Fruit fly (Drosophila melanogaster) whole organism, embryonic: Measurements from ENCODE around the gene CG13893.

Source experiments
- B-H2 ChIP-seq: fragments of 200-800 bp; sonication (Bioruptor generic); optimal IDR thresholded peaks from 2 replicates; lab custom pipeline; 2018; ENCODE audit warnings: missing biosample characterization, mild to moderate bottlenecking, missing genetic modification characterization
- BEAF-32 ChIP-seq: fragments of 200-800 bp; sonication (Bioruptor generic); optimal IDR thresholded peaks from 3 replicates; lab custom pipeline; 2017; ENCODE audit warnings: missing biosample characterization, missing genetic modification characterization, mild to moderate bottlenecking, moderate library complexity, missing genetic modification reagents
- Bgb ChIP-seq: fragments of 200-800 bp; sonication (Bioruptor generic); IDR thresholded peaks from 2 replicates; pipeline ENCODE4 v1.3.6; 2022; ENCODE audit warnings: missing biosample characterization, missing genetic modification characterization; ENCODE audit not compliant: partially characterized antibody
- BtbVII ChIP-seq: fragments of 200-800 bp; sonication (Bioruptor generic); optimal IDR thresholded peaks from 3 replicates; lab custom pipeline; 2017; ENCODE audit warnings: missing biosample characterization, mild to moderate bottlenecking, missing genetic modification characterization
- CG13424 ChIP-seq: fragments of 200-800 bp; sonication (Bioruptor generic); optimal IDR thresholded peaks from 2 replicates; lab custom pipeline; 2019; ENCODE audit warnings: missing biosample characterization, mild to moderate bottlenecking, missing genetic modification characterization, moderate library complexity
- CG13775 ChIP-seq: fragments of 200-800 bp; sonication (Bioruptor generic); optimal IDR thresholded peaks from 3 replicates; lab custom pipeline; 2017; ENCODE audit warnings: missing biosample characterization, mild to moderate bottlenecking, missing genetic modification characterization
- CG13894 ChIP-seq: fragments of 200-800 bp; sonication (Bioruptor generic); optimal IDR thresholded peaks from 3 replicates; lab custom pipeline; 2018; ENCODE audit warnings: missing biosample characterization, mild to moderate bottlenecking, missing genetic modification characterization, moderate library complexity
- CG14965 ChIP-seq: fragments of 200-800 bp; sonication (Bioruptor generic); optimal IDR thresholded peaks from 2 replicates; lab custom pipeline; 2016; ENCODE audit warnings: missing biosample characterization, missing genetic modification characterization, borderline replicate concordance
- CG15479 ChIP-seq: fragments of 200-800 bp; sonication (Bioruptor generic); optimal IDR thresholded peaks from 3 replicates; lab custom pipeline; 2019; ENCODE audit warnings: missing biosample characterization, mild to moderate bottlenecking, missing genetic modification characterization, moderate library complexity
- CG15514 ChIP-seq: fragments of 200-800 bp; sonication (Bioruptor generic); optimal IDR thresholded peaks from 3 replicates; lab custom pipeline; 2017; ENCODE audit warnings: missing biosample characterization, missing genetic modification characterization, mild to moderate bottlenecking, moderate library complexity, missing genetic modification reagents
- CG16779 ChIP-seq: fragments of 200-800 bp; sonication (Bioruptor generic); IDR thresholded peaks from 2 replicates; pipeline ENCODE4 v1.3.6; 2022; ENCODE audit warnings: missing biosample characterization, missing genetic modification characterization
- CG17912 ChIP-seq: fragments of 200-800 bp; sonication (Bioruptor generic); optimal IDR thresholded peaks from 2 replicates; lab custom pipeline; 2018; ENCODE audit warnings: missing biosample characterization, mild to moderate bottlenecking, missing genetic modification characterization
- CG1792 ChIP-seq: fragments of 200-800 bp; sonication (Bioruptor generic); optimal IDR thresholded peaks from 2 replicates; lab custom pipeline; 2016; ENCODE audit warnings: missing biosample characterization, missing genetic modification characterization
- CG18262 ChIP-seq: fragments of 200-800 bp; optimal IDR thresholded peaks from 3 replicates; lab custom pipeline; 2019; ENCODE audit warnings: missing biosample characterization, mild to moderate bottlenecking, missing genetic modification characterization, moderate library complexity
- CG2120 ChIP-seq: fragments of 200-800 bp; sonication (Bioruptor generic); optimal IDR thresholded peaks from 3 replicates; lab custom pipeline; 2016; ENCODE audit warnings: missing biosample characterization, missing genetic modification characterization
- CG2678 ChIP-seq: fragments of 200-800 bp; sonication (Bioruptor generic); optimal IDR thresholded peaks from 3 replicates; lab custom pipeline; 2019; ENCODE audit warnings: missing biosample characterization, mild to moderate bottlenecking, missing genetic modification characterization, moderate library complexity
- CG31441 ChIP-seq: fragments of 200-800 bp; sonication (Bioruptor generic); IDR thresholded peaks from 2 replicates; pipeline ENCODE4 v1.3.6; 2022; ENCODE audit warnings: missing biosample characterization, missing genetic modification characterization
- CG34224 ChIP-seq: fragments of 200-800 bp; sonication (Bioruptor generic); IDR thresholded peaks from 3 replicates; pipeline ENCODE4 v1.3.6; 2022; ENCODE audit warnings: missing biosample characterization, missing genetic modification characterization; ENCODE audit not compliant: partially characterized antibody
- CG34376 ChIP-seq: fragments of 200-800 bp; sonication (Bioruptor generic); optimal IDR thresholded peaks from 2 replicates; lab custom pipeline; 2018; ENCODE audit warnings: missing biosample characterization, mild to moderate bottlenecking, missing genetic modification characterization
- CG5953 ChIP-seq: fragments of 200-800 bp; sonication (Bioruptor generic); IDR thresholded peaks from 2 replicates; pipeline ENCODE4 v1.3.6; 2022; ENCODE audit warnings: missing biosample characterization, missing genetic modification characterization
- CG7839 ChIP-seq: fragments of 200-800 bp; sonication (Bioruptor generic); optimal IDR thresholded peaks from 3 replicates; lab custom pipeline; 2018; ENCODE audit warnings: missing biosample characterization, mild to moderate bottlenecking, missing genetic modification characterization, moderate library complexity
- CG9727 ChIP-seq: fragments of 200-800 bp; sonication (Bioruptor generic); optimal IDR thresholded peaks from 3 replicates; lab custom pipeline; 2017; ENCODE audit warnings: missing biosample characterization, mild to moderate bottlenecking, missing genetic modification characterization
- CG9797 ChIP-seq: fragments of 200-800 bp; sonication (Bioruptor generic); optimal IDR thresholded peaks from 3 replicates; lab custom pipeline; 2018; ENCODE audit warnings: missing biosample characterization, mild to moderate bottlenecking, missing genetic modification characterization
- D19B ChIP-seq: fragments of 200-800 bp; sonication (Bioruptor generic); optimal IDR thresholded peaks from 2 replicates; lab custom pipeline; 2017; ENCODE audit warnings: missing biosample characterization, mild to moderate bottlenecking, missing genetic modification characterization
- Dip3 ChIP-seq: fragments of 200-800 bp; sonication (Bioruptor generic); optimal IDR thresholded peaks from 3 replicates; lab custom pipeline; 2016; ENCODE audit warnings: missing biosample characterization, missing genetic modification characterization
- Doc2 ChIP-seq: fragments of 200-800 bp; sonication (Bioruptor generic); IDR thresholded peaks from 2 replicates; pipeline ENCODE4 v1.3.6; 2022; ENCODE audit warnings: missing biosample characterization, missing genetic modification characterization
- Dref ChIP-seq: fragments of 200-800 bp; sonication (Bioruptor generic); IDR thresholded peaks from 2 replicates; pipeline ENCODE4 v1.3.6; 2022; ENCODE audit warnings: missing biosample characterization, missing genetic modification characterization
- HLH3B ChIP-seq: fragments of 200-800 bp; sonication (Bioruptor generic); IDR thresholded peaks from 2 replicates; pipeline ENCODE4 v1.3.6; 2022; ENCODE audit warnings: missing biosample characterization, missing genetic modification characterization
- Hmr ChIP-seq: fragments of 200-800 bp; sonication (Bioruptor generic); optimal IDR thresholded peaks from 3 replicates; lab custom pipeline; 2017; ENCODE audit warnings: mild to moderate bottlenecking, missing biosample characterization, missing genetic modification reagents, missing genetic modification characterization
- Lim3 ChIP-seq: fragments of 200-800 bp; sonication (Bioruptor generic); IDR thresholded peaks from 2 replicates; pipeline ENCODE4 v1.3.6; 2022; ENCODE audit warnings: missing biosample characterization, missing genetic modification characterization
- Neu2 ChIP-seq: fragments of 200-800 bp; sonication (Bioruptor generic); optimal IDR thresholded peaks from 3 replicates; lab custom pipeline; 2016; ENCODE audit warnings: missing biosample characterization, missing genetic modification characterization, borderline replicate concordance
- Rfx ChIP-seq: fragments of 200-800 bp; sonication (Bioruptor generic); IDR thresholded peaks from 2 replicates; pipeline ENCODE4 v1.3.6; 2022; ENCODE audit warnings: missing biosample characterization, missing genetic modification characterization
- Scr ChIP-seq: fragments of 200-800 bp; sonication (Bioruptor generic); IDR thresholded peaks from 2 replicates; pipeline ENCODE4 v1.3.6; 2022; ENCODE audit warnings: missing biosample characterization, missing genetic modification characterization; ENCODE audit not compliant: partially characterized antibody
- Sox102F ChIP-seq: fragments of 200-800 bp; sonication (Bioruptor generic); optimal IDR thresholded peaks from 2 replicates; lab custom pipeline; 2018; ENCODE audit warnings: missing biosample characterization, mild to moderate bottlenecking, missing genetic modification characterization, moderate library complexity
- chinmo ChIP-seq: fragments of 200-800 bp; sonication (Bioruptor generic); IDR thresholded peaks from 4 replicates; pipeline ENCODE4 v1.3.6; 2022; ENCODE audit warnings: missing biosample characterization, missing genetic modification characterization; ENCODE audit not compliant: partially characterized antibody
- dysf ChIP-seq: fragments of 200-800 bp; sonication (Bioruptor generic); IDR thresholded peaks from 3 replicates; pipeline ENCODE4 v1.3.6; 2022; ENCODE audit warnings: missing biosample characterization, missing genetic modification characterization
- gfzf ChIP-seq: fragments of 200-800 bp; sonication (Bioruptor generic); optimal IDR thresholded peaks from 2 replicates; lab custom pipeline; 2016; ENCODE audit warnings: missing biosample characterization, mild to moderate bottlenecking, missing genetic modification characterization, moderate library complexity
- hth ChIP-seq: fragments of >200 bp; optimal IDR thresholded peaks from 2 replicates; lab custom pipeline; 2017; ENCODE audit warnings: inconsistent platforms
- kah ChIP-seq: fragments of 200-800 bp; sonication (Bioruptor generic); optimal IDR thresholded peaks from 2 replicates; lab custom pipeline; 2018; ENCODE audit warnings: missing biosample characterization, mild to moderate bottlenecking, missing genetic modification characterization
- ken ChIP-seq: fragments of 200-800 bp; sonication (Bioruptor generic); IDR thresholded peaks from 3 replicates; pipeline ENCODE4 v1.3.6; 2022; ENCODE audit warnings: missing biosample characterization, missing genetic modification characterization
- lmd ChIP-seq: fragments of 200-800 bp; sonication (Bioruptor generic); IDR thresholded peaks from 2 replicates; pipeline ENCODE4 v1.3.6; 2022; ENCODE audit warnings: missing biosample characterization, missing genetic modification characterization
- luna ChIP-seq: fragments of 200-800 bp; sonication (Bioruptor generic); optimal IDR thresholded peaks from 2 replicates; lab custom pipeline; 2016; ENCODE audit warnings: missing biosample characterization, missing genetic modification characterization
- nom ChIP-seq: fragments of 200-800 bp; sonication (Bioruptor generic); optimal IDR thresholded peaks from 2 replicates; lab custom pipeline; 2017; ENCODE audit warnings: missing biosample characterization, missing genetic modification characterization, mild to moderate bottlenecking, moderate library complexity, missing genetic modification reagents
- otp ChIP-seq: fragments of 200-800 bp; sonication (Bioruptor generic); IDR thresholded peaks from 3 replicates; pipeline ENCODE4, ENCODE4 v1.3.6; 2022; ENCODE audit warnings: missing biosample characterization, missing genetic modification characterization
- pita ChIP-seq: fragments of 200-800 bp; sonication (Bioruptor generic); optimal IDR thresholded peaks from 2 replicates; lab custom pipeline; 2017; ENCODE audit warnings: missing biosample characterization, mild to moderate bottlenecking, missing genetic modification characterization
- row ChIP-seq: fragments of 200-800 bp; sonication (Bioruptor generic); IDR thresholded peaks from 3 replicates; pipeline ENCODE4 v1.3.6; 2022; ENCODE audit warnings: missing biosample characterization, missing genetic modification characterization
- sim ChIP-seq: fragments of 200-800 bp; sonication (Bioruptor generic); IDR thresholded peaks from 2 replicates; pipeline ENCODE4 v1.3.6; 2022; ENCODE audit warnings: missing biosample characterization, missing genetic modification characterization
- slou ChIP-seq: fragments of 200-800 bp; sonication (Bioruptor generic); optimal IDR thresholded peaks from 3 replicates; lab custom pipeline; 2016; ENCODE audit warnings: missing biosample characterization, missing genetic modification characterization
- sqz ChIP-seq: fragments of 200-800 bp; sonication (Bioruptor generic); optimal IDR thresholded peaks from 3 replicates; lab custom pipeline; 2018; ENCODE audit warnings: missing biosample characterization, mild to moderate bottlenecking, missing genetic modification characterization
- vnd ChIP-seq: fragments of 200-800 bp; sonication (Bioruptor generic); IDR thresholded peaks from 3 replicates; pipeline ENCODE4 v1.3.6; 2022; ENCODE audit warnings: missing biosample characterization, missing genetic modification characterization; ENCODE audit not compliant: partially characterized antibody

The CG13893 gene

DNA sequence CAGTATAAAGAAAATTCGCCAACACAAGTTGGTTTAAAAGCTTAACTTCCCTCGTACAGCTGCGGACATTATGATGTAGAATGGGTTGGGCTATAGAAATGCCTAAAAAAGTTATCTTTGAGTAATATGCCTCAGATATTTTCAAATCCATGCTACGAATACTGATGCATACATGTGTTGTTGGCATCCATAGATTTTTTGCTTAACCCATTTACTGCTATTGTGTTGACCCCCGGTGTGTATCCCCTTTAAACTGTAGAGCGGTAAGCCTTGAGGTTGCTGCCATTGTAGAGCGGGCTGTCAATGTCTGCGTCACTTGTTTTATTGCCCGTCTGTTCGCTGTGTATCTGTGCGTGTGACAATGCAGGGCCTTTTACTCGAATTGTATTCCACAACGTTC lies 50.9 kb downstream of the CG13893 start (continued):
- peak; percentile 65; the same call in 1 of the 2 replicates for TF ChIP-seq CG31441
- peak; percentile 79 for TF ChIP-seq otp (GFP tag; lab: Robert Waterston, UW)
- peak; percentile 81 for TF ChIP-seq CG2678 (tag; lab: Kevin White, UChicago)
- no peak for TF ChIP-seq D19B (GFP tag; lab: Kevin White, UChicago)
- TF ChIP-seq CG9797 (GFP tag; lab: Kevin White, UChicago): no peak
- peak; percentile 66 for TF ChIP-seq BtbVII
- TF ChIP-seq CG13775: peak; percentile 42
- peak; percentile 56 for TF ChIP-seq CG1792 (GFP tag; lab: Kevin White, UChicago)
- TF ChIP-seq Dref (GFP tag; lab: Robert Waterston, UW): no peak
- peak; percentile 82 for TF ChIP-seq row
- TF ChIP-seq Neu2 (GFP tag; lab: Kevin White, UChicago): no peak
- TF ChIP-seq CG5953: no peak
- TF ChIP-seq sqz (GFP tag; lab: Kevin White, UChicago): no peak
- no peak for TF ChIP-seq pita (GFP tag; lab: Kevin White, UChicago)
- TF ChIP-seq hth (lab: Kevin White, UChicago): no peak
- peak; percentile 80 for TF ChIP-seq CG2120 (GFP tag; lab: Kevin White, UChicago)
- peak; percentile 80 for TF ChIP-seq Rfx
- TF ChIP-seq CG14965 (GFP tag; lab: Kevin White, UChicago): no peak
- TF ChIP-seq Scr (GFP tag; lab: Robert Waterston, UW): no peak
- TF ChIP-seq CG16779 (GFP tag; lab: Robert Waterston, UW): no peak
- TF ChIP-seq kah: peak; percentile 38
- TF ChIP-seq Sox102F (GFP tag; lab: Kevin White, UChicago): peak; percentile 74
- no peak for TF ChIP-seq slou
- peak; percentile 71 for TF ChIP-seq Dip3 (GFP tag; lab: Kevin White, UChicago)
- TF ChIP-seq vnd: no peak
- TF ChIP-seq dysf (GFP tag; lab: Robert Waterston, UW): peak; percentile 87
- TF ChIP-seq HLH3B (GFP tag; lab: Robert Waterston, UW): peak; percentile 82
- no peak for TF ChIP-seq gfzf (GFP tag; lab: Kevin White, UChicago)
- peak; percentile 81 for TF ChIP-seq Hmr (GFP tag; lab: Kevin White, UChicago)
- TF ChIP-seq CG15514 (GFP tag; lab: Kevin White, UChicago): peak; percentile 73
- TF ChIP-seq Doc2 (GFP tag; lab: Robert Waterston, UW): no peak
- peak; percentile 65 for TF ChIP-seq CG13424 (tag; lab: Kevin White, UChicago)
- TF ChIP-seq CG9727 (GFP tag; lab: Kevin White, UChicago): peak; percentile 58
- TF ChIP-seq chinmo: peak; percentile 76; the same call in 1 of the 4 replicates
- peak; percentile 45; the same call in 1 of the 2 replicates for TF ChIP-seq Lim3
- TF ChIP-seq sim (GFP tag; lab: Robert Waterston, UW): no peak; the same call in 1 of the 2 replicates
- TF ChIP-seq lmd (GFP tag; lab: Robert Waterston, UW): peak; percentile 80
- peak; percentile 50 for TF ChIP-seq CG13894 (tag; lab: Kevin White, UChicago)
- no peak for TF ChIP-seq CG15479 (GFP tag; lab: Kevin White, UChicago)
- TF ChIP-seq luna (GFP tag; lab: Kevin White, UChicago): no peak
- TF ChIP-seq CG34376: peak; percentile 26
- peak; percentile 93 for TF ChIP-seq nom (GFP tag; lab: Kevin White, UChicago)
- TF ChIP-seq BEAF-32 (GFP tag; lab: Kevin White, UChicago): no peak
- peak; percentile 81 for TF ChIP-seq CG7839
- no peak for TF ChIP-seq CG34224 (GFP tag; lab: Robert Waterston, UW)
- peak; percentile 56 for TF ChIP-seq CG18262 (tag; lab: Kevin White, UChicago)
- no peak for TF ChIP-seq B-H2 (GFP tag; lab: Kevin White, UChicago)
- TF ChIP-seq ken: peak; percentile 60; the same call in 1 of the 3 replicates
- no peak for TF ChIP-seq CG17912 (GFP tag; lab: Kevin White, UChicago)
- TF ChIP-seq Bgb (GFP tag; lab: Robert Waterston, UW): no peak
